Fruit fly (Drosophila melanogaster): Measurements from ENCODE around the gene Vps16A.
A peak's percentile ranks its signal among the peaks of the same experiment; 100 is the strongest.

Gene Vps16A

DNA sequence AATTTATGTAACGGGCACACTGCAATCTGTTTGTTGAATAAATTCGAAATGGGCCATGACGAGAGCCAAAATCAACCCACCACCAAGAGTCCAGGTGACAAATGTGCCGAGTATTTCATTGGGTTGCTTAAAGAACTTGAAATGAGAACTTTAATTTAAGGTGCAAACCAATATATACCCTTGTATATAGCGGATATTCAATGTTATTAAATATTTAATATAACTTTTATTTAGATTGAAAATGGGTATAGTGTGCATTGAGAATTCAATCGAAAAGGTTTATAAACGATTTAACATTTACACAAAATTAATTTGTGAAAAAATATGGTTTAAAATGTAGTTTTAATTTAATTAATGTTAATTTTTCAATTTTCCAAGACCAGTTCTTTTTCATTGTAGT is 20.5 kb upstream of the Vps16A start, which contains the start of gene CG8420:
Gene CG8420, plus strand, starts transcription at position 284 of the 400 bp plus-strand sequence.
- TF ChIP-seq ab (GFP tag; optimal IDR thresholded peaks at IDR 0.05) (no peak), CG31224 (GFP tag; IDR thresholded peaks at IDR 0.05) (no peak), CG2120 (GFP tag; optimal IDR thresholded peaks at IDR 0.05) (no peak), HLHmδ (GFP tag; optimal IDR thresholded peaks at IDR 0.05) (no peak), run (tag; optimal IDR thresholded peaks at IDR 0.05) (no peak), CG6689 (GFP tag; IDR thresholded peaks at IDR 0.05) (0 out of 2 replicates have a peak, but pooled peaks have one; percentile 13), Dll (GFP tag; IDR thresholded peaks at IDR 0.05; ENCODE audit: partially characterized antibody) (no peak), ssp (GFP tag; IDR thresholded peaks at IDR 0.05) (no peak), CG33213 (GFP tag; optimal IDR thresholded peaks at IDR 0.05) (no peak), Six4 (GFP tag; optimal IDR thresholded peaks at IDR 0.05) (no peak), CG8359 (GFP tag; optimal IDR thresholded peaks at IDR 0.05; ENCODE audit: borderline replicate concordance) (no peak), B-H2 (GFP tag; optimal IDR thresholded peaks at IDR 0.05) (no peak), CG12071 (GFP tag; optimal IDR thresholded peaks at IDR 0.05) (no peak), C15 (GFP tag; IDR thresholded peaks at IDR 0.05) (no peak), CG7745 (tag; optimal IDR thresholded peaks at IDR 0.05) (peak; percentile 52), h (optimal IDR thresholded peaks at IDR 0.05) (no peak), onecut (GFP tag; IDR thresholded peaks at IDR 0.05) (no peak), CG8089 (GFP tag; optimal IDR thresholded peaks at IDR 0.05) (no peak), CG34224 (GFP tag; IDR thresholded peaks at IDR 0.05; ENCODE audit: partially characterized antibody) (no peak), nmo (GFP tag; optimal IDR thresholded peaks at IDR 0.05) (peak; percentile 3), oc (tag; optimal IDR thresholded peaks at IDR 0.05) (no peak), sc (optimal IDR thresholded peaks at IDR 0.05) (no peak), sc (GFP tag; optimal IDR thresholded peaks at IDR 0.05) (no peak), nau (GFP tag; optimal IDR thresholded peaks at IDR 0.05) (no peak), CG5953 (GFP tag; IDR thresholded peaks at IDR 0.05) (no peak), Sry-δ (GFP tag; optimal IDR thresholded peaks at IDR 0.05) (no peak), CG9437 (GFP tag; optimal IDR thresholded peaks at IDR 0.05) (no peak), D19A (tag; optimal IDR thresholded peaks at IDR 0.05) (peak; percentile 49), ash1 (GFP tag; optimal IDR thresholded peaks at IDR 0.05) (no peak), H2.0 (GFP tag; IDR thresholded peaks at IDR 0.05) (no peak), amos (GFP tag; IDR thresholded peaks at IDR 0.05; ENCODE audit: partially characterized antibody) (no peak), CG9727 (GFP tag; optimal IDR thresholded peaks at IDR 0.05) (no peak), bsh (GFP tag; optimal IDR thresholded peaks at IDR 0.05) (peak in 1 of 2 experiments; percentile 69), lola (GFP tag; optimal IDR thresholded peaks at IDR 0.05) (peak in 1 of 3 experiments; percentile 59), aop (GFP tag; IDR thresholded peaks at IDR 0.05) (no peak), fru (optimal IDR thresholded peaks at IDR 0.05) (no peak), ttk (GFP tag; IDR thresholded peaks at IDR 0.05) (no peak), CG5180 (GFP tag; optimal IDR thresholded peaks at IDR 0.05) (no peak), HLH4C (GFP tag; IDR thresholded peaks at IDR 0.05; ENCODE audit: partially characterized antibody) (no peak), Antp (GFP tag; optimal IDR thresholded peaks at IDR 0.05) (no peak), CG4617 (GFP tag; optimal IDR thresholded peaks at IDR 0.05; ENCODE audit: borderline replicate concordance) (no peak), bbx (GFP tag; IDR thresholded peaks at IDR 0.05; ENCODE audit: partially characterized antibody) (no peak)
